1 fruit fly cellular context compared by ENCODE assay signal in the genomic region with DNA sequence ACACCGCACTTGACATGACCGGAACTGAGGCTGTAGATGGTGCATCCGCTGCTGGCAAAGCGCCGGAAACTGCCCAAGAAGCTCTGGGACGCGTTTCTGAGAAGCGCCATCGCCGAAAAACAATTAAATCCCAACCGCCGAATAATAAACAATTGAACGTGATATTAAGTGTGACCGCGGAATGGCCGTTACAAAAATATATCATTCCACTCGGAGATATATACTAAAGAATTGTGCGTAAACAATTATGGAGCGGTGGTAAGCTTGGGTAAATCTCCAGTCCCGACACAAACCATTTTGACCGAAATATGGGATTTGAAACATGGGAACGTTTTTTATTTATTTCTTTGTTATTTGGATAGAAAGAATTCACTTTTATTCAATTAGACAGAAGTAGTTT.
A peak's percentile ranks its signal among the peaks of the same experiment; 100 is the strongest.
TF ChIP-seq lines count a peak whose summit lies in the region.

Gene CG18528 (minus strand): TSS at position 188 of the 400 bp plus-strand sequence.

TF ChIP-seq in whole organism, embryonic, 481 proteins besides CTCF, POLR2A, EP300 and RAD21 (continued from another document and continues in another):
- TF ChIP-seq stc (GFP tag; IDR thresholded peaks at IDR 0.05; lab: Robert Waterston, UW) (no peak), CG13424 (tag; optimal IDR thresholded peaks at IDR 0.05; lab: Kevin White, UChicago) (no peak), zen2 (GFP tag; IDR thresholded peaks at IDR 0.05; lab: Robert Waterston, UW; ENCODE audit: partially characterized antibody) (no peak), CG3065 (GFP tag; optimal IDR thresholded peaks at IDR 0.05; lab: Kevin White, UChicago) (no peak), sima (GFP tag; optimal IDR thresholded peaks at IDR 0.05; lab: Kevin White, UChicago) (no peak), CG18476 (GFP tag; optimal IDR thresholded peaks at IDR 0.05; lab: Kevin White, UChicago) (no peak), dmrt11E (tag; optimal IDR thresholded peaks at IDR 0.05; lab: Kevin White, UChicago) (no peak), CG12659 (GFP tag; optimal IDR thresholded peaks at IDR 0.05; lab: Kevin White, UChicago) (peak; percentile 39), CG6654 (GFP tag; optimal IDR thresholded peaks at IDR 0.05; lab: Kevin White, UChicago) (no peak), D19A (tag; optimal IDR thresholded peaks at IDR 0.05; lab: Kevin White, UChicago) (no peak), CoRest (tag; optimal IDR thresholded peaks at IDR 0.05; lab: Kevin White, UChicago) (peak; percentile 64), CG7786 (GFP tag; optimal IDR thresholded peaks at IDR 0.05; lab: Kevin White, UChicago) (no peak), CkIIα-i1 (GFP tag; IDR thresholded peaks at IDR 0.05; lab: Robert Waterston, UW) (no peak), chinmo (GFP tag; IDR thresholded peaks at IDR 0.05; lab: Robert Waterston, UW; ENCODE audit: partially characterized antibody) (no peak), stwl (tag; optimal IDR thresholded peaks at IDR 0.05; lab: Kevin White, UChicago) (peak; percentile 73), sug (tag; optimal IDR thresholded peaks at IDR 0.05; lab: Kevin White, UChicago) (no peak), jigr1 (GFP tag; IDR thresholded peaks at IDR 0.05; lab: Robert Waterston, UW) (no peak), corto (GFP tag; optimal IDR thresholded peaks at IDR 0.05; lab: Kevin White, UChicago) (no peak), E2f2 (GFP tag; IDR thresholded peaks at IDR 0.05; lab: Robert Waterston, UW) (peak; percentile 68), ash1 (GFP tag; optimal IDR thresholded peaks at IDR 0.05; lab: Kevin White, UChicago) (no peak), emc (GFP tag; optimal IDR thresholded peaks at IDR 0.05; lab: Kevin White, UChicago) (no peak), MBD-R2 (GFP tag; IDR thresholded peaks at IDR 0.05; lab: Robert Waterston, UW) (peak; percentile 80), Six4 (GFP tag; optimal IDR thresholded peaks at IDR 0.05; lab: Kevin White, UChicago) (no peak), wek (GFP tag; optimal IDR thresholded peaks at IDR 0.05; lab: Kevin White, UChicago) (no peak), ssp (GFP tag; IDR thresholded peaks at IDR 0.05; lab: Robert Waterston, UW) (no peak), CG32772 (GFP tag; IDR thresholded peaks at IDR 0.05; lab: Robert Waterston, UW) (no peak), lilli (GFP tag; optimal IDR thresholded peaks at IDR 0.05; lab: Kevin White, UChicago) (no peak), CG8924 (tag; optimal IDR thresholded peaks at IDR 0.05; lab: Kevin White, UChicago) (peak; percentile 24), CG14014 (GFP tag; IDR thresholded peaks at IDR 0.05; lab: Robert Waterston, UW) (no peak), CG8359 (GFP tag; optimal IDR thresholded peaks at IDR 0.05; lab: Kevin White, UChicago; ENCODE audit: borderline replicate concordance) (no peak), Sox100B (GFP tag; optimal IDR thresholded peaks at IDR 0.05; lab: Kevin White, UChicago) (no peak), Drgx (GFP tag; IDR thresholded peaks at IDR 0.05; lab: Robert Waterston, UW) (no peak), Ets65A (GFP tag; lab: Kevin White, UChicago) (peak; percentile 85), Dip3 (GFP tag; optimal IDR thresholded peaks at IDR 0.05; lab: Kevin White, UChicago) (peak; percentile 53), D19B (GFP tag; optimal IDR thresholded peaks at IDR 0.05; lab: Kevin White, UChicago) (no peak), Fer1 (GFP tag; optimal IDR thresholded peaks at IDR 0.05; lab: Kevin White, UChicago) (no peak), Atf-2 (GFP tag; optimal IDR thresholded peaks at IDR 0.05; lab: Kevin White, UChicago) (no peak), CG15514 (GFP tag; optimal IDR thresholded peaks at IDR 0.05; lab: Kevin White, UChicago) (peak; percentile 51), CG10565 (GFP tag; optimal IDR thresholded peaks at IDR 0.05; lab: Kevin White, UChicago) (no peak), CG12744 (GFP tag; optimal IDR thresholded peaks at IDR 0.05; lab: Kevin White, UChicago) (no peak), crc (GFP tag; optimal IDR thresholded peaks at IDR 0.05; lab: Kevin White, UChicago) (no peak), dysf (GFP tag; IDR thresholded peaks at IDR 0.05; lab: Robert Waterston, UW) (0 out of 3 replicates have a peak, but pooled peaks have one; percentile 6), CG13287 (GFP tag; IDR thresholded peaks at IDR 0.05; lab: Robert Waterston, UW; ENCODE audit: partially characterized antibody) (peak; percentile 52; the same call in 1 of the 2 replicates), esg (GFP tag; conservative IDR thresholded peaks at IDR 0.05; lab: Robert Waterston, UW) (no peak), chm (GFP tag; IDR thresholded peaks at IDR 0.05; lab: Robert Waterston, UW) (no peak), sens (GFP tag; lab: Kevin White, UChicago) (peak; percentile 73), CG7928 (GFP tag; optimal IDR thresholded peaks at IDR 0.05; lab: Kevin White, UChicago) (no peak), Dll (GFP tag; IDR thresholded peaks at IDR 0.05; lab: Robert Waterston, UW; ENCODE audit: partially characterized antibody) (peak; percentile 24; the same call in 1 of the 4 replicates), CG12299 (tag; optimal IDR thresholded peaks at IDR 0.05; lab: Kevin White, UChicago) (no peak), CG11560 (tag; IDR thresholded peaks at IDR 0.05; lab: Robert Waterston, UW) (peak; percentile 54; the same call in 1 of the 3 replicates), Trl (optimal IDR thresholded peaks at IDR 0.05; lab: Kevin White, UChicago) (no peak), Trl (GFP tag; optimal IDR thresholded peaks at IDR 0.05; lab: Kevin White, UChicago) (no peak), CHES-1-like (GFP tag; optimal IDR thresholded peaks at IDR 0.05; lab: Kevin White, UChicago) (peak; percentile 39), hth (optimal IDR thresholded peaks at IDR 0.05; lab: Kevin White, UChicago) (no peak), CG9215 (GFP tag; IDR thresholded peaks at IDR 0.05; lab: Robert Waterston, UW) (no peak), caup (GFP tag; optimal IDR thresholded peaks at IDR 0.05; lab: Kevin White, UChicago; ENCODE audit: severe bottlenecking) (no peak), CG34224 (GFP tag; IDR thresholded peaks at IDR 0.05; lab: Robert Waterston, UW; ENCODE audit: partially characterized antibody) (no peak), pb (GFP tag; optimal IDR thresholded peaks at IDR 0.05; lab: Kevin White, UChicago) (no peak), run (tag; optimal IDR thresholded peaks at IDR 0.05; lab: Kevin White, UChicago) (no peak), CG12391 (tag; optimal IDR thresholded peaks at IDR 0.05; lab: Kevin White, UChicago) (peak; percentile 6), HmgZ (tag; optimal IDR thresholded peaks at IDR 0.05; lab: Kevin White, UChicago) (peak; percentile 60), zfh1 (GFP tag; IDR thresholded peaks at IDR 0.05; lab: Robert Waterston, UW) (peak; percentile 31; the same call in 1 of the 3 replicates), Sin3A (optimal IDR thresholded peaks at IDR 0.05; lab: Kevin White, UChicago) (peak; percentile 29), tio (GFP tag; optimal IDR thresholded peaks at IDR 0.05; lab: Kevin White, UChicago) (no peak), Taf1 (GFP tag; IDR thresholded peaks at IDR 0.05; lab: Robert Waterston, UW) (no peak), Doc2 (GFP tag; IDR thresholded peaks at IDR 0.05; lab: Robert Waterston, UW) (no peak), CG2116 (GFP tag; optimal IDR thresholded peaks at IDR 0.05; lab: Kevin White, UChicago) (peak; percentile 52), dpn (GFP tag; optimal IDR thresholded peaks at IDR 0.05; lab: Kevin White, UChicago) (no peak), CG30431 (GFP tag; optimal IDR thresholded peaks at IDR 0.05; lab: Kevin White, UChicago) (no peak), bigmax (GFP tag; optimal IDR thresholded peaks at IDR 0.05; lab: Kevin White, UChicago) (no peak), CG3847 (GFP tag; IDR thresholded peaks at IDR 0.05; lab: Robert Waterston, UW) (no peak), Scr (GFP tag; IDR thresholded peaks at IDR 0.05; lab: Robert Waterston, UW; ENCODE audit: partially characterized antibody) (peak; percentile 31), Lhr (GFP tag; optimal IDR thresholded peaks at IDR 0.05; lab: Kevin White, UChicago) (peak; percentile 84), trem (tag; optimal IDR thresholded peaks at IDR 0.05; lab: Kevin White, UChicago) (peak; percentile 49), en (GFP tag; optimal IDR thresholded peaks at IDR 0.05; lab: Kevin White, UChicago) (no peak), CG31224 (GFP tag; IDR thresholded peaks at IDR 0.05; lab: Robert Waterston, UW) (no peak), Dp (GFP tag; optimal IDR thresholded peaks at IDR 0.05; lab: Kevin White, UChicago) (peak; percentile 61), CG3407 (GFP tag; optimal IDR thresholded peaks at IDR 0.05; lab: Kevin White, UChicago) (no peak), pan (optimal IDR thresholded peaks at IDR 0.05; lab: Kevin White, UChicago) (no peak), pan (GFP tag; optimal IDR thresholded peaks at IDR 0.05 in 1 of 2, IDR thresholded peaks at IDR 0.05 in 1 of 2) (no peak), Hr3 (GFP tag; optimal IDR thresholded peaks at IDR 0.05; lab: Kevin White, UChicago) (no peak), Usf (GFP tag; optimal IDR thresholded peaks at IDR 0.05; lab: Kevin White, UChicago) (no peak), Med (GFP tag; lab: Kevin White, UChicago) (peak; percentile 86), nerfin-2 (GFP tag; IDR thresholded peaks at IDR 0.05; lab: Robert Waterston, UW; ENCODE audit: partially characterized antibody) (no peak), Jarid2 (GFP tag; optimal IDR thresholded peaks at IDR 0.05; lab: Kevin White, UChicago) (no peak), CG2129 (GFP tag; IDR thresholded peaks at IDR 0.05; lab: Robert Waterston, UW; ENCODE audit: partially characterized antibody) (no peak), vfl (GFP tag; optimal IDR thresholded peaks at IDR 0.05; lab: Kevin White, UChicago) (no peak), Hr78 (GFP tag; optimal IDR thresholded peaks at IDR 0.05; lab: Kevin White, UChicago) (no peak), CG1024 (GFP tag; IDR thresholded peaks at IDR 0.05; lab: Robert Waterston, UW) (no peak), zen (tag; optimal IDR thresholded peaks at IDR 0.05; lab: Kevin White, UChicago) (peak; percentile 71), HHEX (GFP tag; optimal IDR thresholded peaks at IDR 0.05; lab: Kevin White, UChicago) (no peak), fru (optimal IDR thresholded peaks at IDR 0.05; lab: Kevin White, UChicago) (no peak), scrt (GFP tag; optimal IDR thresholded peaks at IDR 0.05; lab: Kevin White, UChicago) (no peak), fd102C (GFP tag; optimal IDR thresholded peaks at IDR 0.05; lab: Kevin White, UChicago) (no peak), CG14965 (GFP tag; optimal IDR thresholded peaks at IDR 0.05; lab: Kevin White, UChicago; ENCODE audit: borderline replicate concordance) (no peak), HmgD (GFP tag; optimal IDR thresholded peaks at IDR 0.05; lab: Kevin White, UChicago) (peak; percentile 50), Sox102F (GFP tag; optimal IDR thresholded peaks at IDR 0.05; lab: Kevin White, UChicago) (no peak), slbo (GFP tag; IDR thresholded peaks at IDR 0.05; lab: Robert Waterston, UW) (no peak), CrebB (tag; optimal IDR thresholded peaks at IDR 0.05; lab: Kevin White, UChicago) (no peak), btn (GFP tag; optimal IDR thresholded peaks at IDR 0.05; lab: Kevin White, UChicago) (no peak), Abd-B (GFP tag; optimal IDR thresholded peaks at IDR 0.05; lab: Kevin White, UChicago) (peak; percentile 82), CG6813 (GFP tag; optimal IDR thresholded peaks at IDR 0.05; lab: Kevin White, UChicago) (no peak), Tbp (GFP tag; optimal IDR thresholded peaks at IDR 0.05; lab: Kevin White, UChicago) (no peak), CG17186 (GFP tag; optimal IDR thresholded peaks at IDR 0.05; lab: Kevin White, UChicago) (peak; percentile 28), CG2875 (GFP tag; optimal IDR thresholded peaks at IDR 0.05; lab: Kevin White, UChicago) (no peak), kni (GFP tag; optimal IDR thresholded peaks at IDR 0.05; lab: Kevin White, UChicago) (no peak), CG42726 (GFP tag; IDR thresholded peaks at IDR 0.05; lab: Robert Waterston, UW; ENCODE audit: partially characterized antibody) (no peak), CG7963 (GFP tag; IDR thresholded peaks at IDR 0.05; lab: Robert Waterston, UW; ENCODE audit: partially characterized antibody) (no peak), NfI (GFP tag; optimal IDR thresholded peaks at IDR 0.05; lab: Kevin White, UChicago) (no peak), bcd (GFP tag; optimal IDR thresholded peaks at IDR 0.05; lab: Kevin White, UChicago) (no peak), wdn (GFP tag; IDR thresholded peaks at IDR 0.05; lab: Robert Waterston, UW) (no peak), CG15479 (GFP tag; optimal IDR thresholded peaks at IDR 0.05; lab: Kevin White, UChicago) (no peak), CG17802 (tag; optimal IDR thresholded peaks at IDR 0.05; lab: Kevin White, UChicago) (peak; percentile 51), CG16813 (GFP tag; IDR thresholded peaks at IDR 0.05; lab: Robert Waterston, UW; ENCODE audit: partially characterized antibody) (no peak), Opbp (GFP tag; IDR thresholded peaks at IDR 0.05; lab: Robert Waterston, UW; ENCODE audit: partially characterized antibody) (peak; percentile 34; the same call in 1 of the 3 replicates), CG2120 (GFP tag; optimal IDR thresholded peaks at IDR 0.05; lab: Kevin White, UChicago) (no peak), bab2 (GFP tag; optimal IDR thresholded peaks at IDR 0.05; lab: Kevin White, UChicago) (no peak), BEAF-32 (GFP tag; optimal IDR thresholded peaks at IDR 0.05; lab: Kevin White, UChicago) (peak; percentile 59), ERR (GFP tag; optimal IDR thresholded peaks at IDR 0.05; lab: Kevin White, UChicago) (no peak), YL-1 (GFP tag; optimal IDR thresholded peaks at IDR 0.05; lab: Kevin White, UChicago) (peak; percentile 15), Dref (GFP tag; IDR thresholded peaks at IDR 0.05; lab: Robert Waterston, UW) (0 out of 2 replicates have a peak, but pooled peaks have one; percentile 33), CG12236 (GFP tag; optimal IDR thresholded peaks at IDR 0.05; lab: Kevin White, UChicago) (peak; percentile 3), ci (GFP tag; IDR thresholded peaks at IDR 0.05; lab: Robert Waterston, UW) (peak; percentile 33; the same call in 1 of the 3 replicates), jumu (GFP tag; optimal IDR thresholded peaks at IDR 0.05; lab: Kevin White, UChicago) (no peak), mld (GFP tag; IDR thresholded peaks at IDR 0.05; lab: Robert Waterston, UW; ENCODE audit: partially characterized antibody) (no peak), CG11085 (GFP tag; IDR thresholded peaks at IDR 0.05; lab: Robert Waterston, UW) (no peak), tna (GFP tag; IDR thresholded peaks at IDR 0.05; lab: Robert Waterston, UW; ENCODE audit: partially characterized antibody) (no peak), dmrt99B (tag; optimal IDR thresholded peaks at IDR 0.05; lab: Kevin White, UChicago) (no peak), Adf1 (GFP tag; IDR thresholded peaks at IDR 0.05; lab: Robert Waterston, UW) (no peak)
